Fruit fly (Drosophila melanogaster) whole organism, embryonic: ENCODE measurements around the gene CG3726.
A peak's percentile ranks its signal among the peaks of the same experiment; 100 is the strongest.

Experiments used
- Atf6 ChIP-seq: fragments of 200-800 bp; sonication (Bioruptor generic); IDR thresholded peaks from 2 replicates; pipeline ENCODE4 v1.3.6; 2022; ENCODE audit warnings: missing biosample characterization, missing genetic modification characterization
- CG10267 ChIP-seq: fragments of 200-800 bp; sonication (Bioruptor generic); optimal IDR thresholded peaks from 2 replicates; lab custom pipeline; 2018; ENCODE audit warnings: missing biosample characterization, mild to moderate bottlenecking, missing genetic modification characterization, moderate library complexity
- CG10274 ChIP-seq: fragments of 200-800 bp; sonication (Bioruptor generic); optimal IDR thresholded peaks from 3 replicates; lab custom pipeline; 2017; ENCODE audit warnings: missing biosample characterization, mild to moderate bottlenecking, missing genetic modification characterization
- CG11085 ChIP-seq: fragments of 200-800 bp; sonication (Bioruptor generic); IDR thresholded peaks from 2 replicates; pipeline ENCODE4 v1.3.6; 2022; ENCODE audit warnings: missing biosample characterization, missing genetic modification characterization
- CG11093 ChIP-seq: fragments of 200-800 bp; sonication (Bioruptor generic); IDR thresholded peaks from 3 replicates; pipeline ENCODE4 v1.3.6; 2022; ENCODE audit warnings: missing biosample characterization, missing genetic modification characterization
- CG11696 ChIP-seq: fragments of 200-800 bp; sonication (Bioruptor generic); IDR thresholded peaks from 2 replicates; pipeline ENCODE4 v1.3.6; 2022; ENCODE audit warnings: missing biosample characterization, missing genetic modification characterization
- CG12942 ChIP-seq: fragments of 200-800 bp; sonication (Bioruptor generic); optimal IDR thresholded peaks from 3 replicates; lab custom pipeline; 2016; ENCODE audit warnings: missing biosample characterization, missing genetic modification characterization
- CG14667 ChIP-seq: fragments of 200-800 bp; sonication (Bioruptor generic); IDR thresholded peaks from 2 replicates; pipeline ENCODE4 v1.3.6; 2022; ENCODE audit warnings: missing biosample characterization, missing genetic modification characterization
- CG15269 ChIP-seq: fragments of 200-800 bp; sonication (Bioruptor generic); optimal IDR thresholded peaks from 2 replicates; lab custom pipeline; 2018; ENCODE audit warnings: missing biosample characterization, mild to moderate bottlenecking, missing genetic modification characterization, moderate library complexity
- CG1832 ChIP-seq: fragments of 200-800 bp; sonication (Bioruptor generic); optimal IDR thresholded peaks from 2 replicates; lab custom pipeline; 2017; ENCODE audit warnings: missing biosample characterization, mild to moderate bottlenecking, missing genetic modification characterization, inconsistent platforms
- CG3163 ChIP-seq: fragments of 200-800 bp; sonication (Bioruptor generic); optimal IDR thresholded peaks from 3 replicates; lab custom pipeline; 2016; ENCODE audit warnings: missing biosample characterization, missing genetic modification characterization
- CG32767 ChIP-seq: fragments of 200-800 bp; sonication (Bioruptor generic); IDR thresholded peaks from 2 replicates; pipeline ENCODE4 v1.3.6; 2022; ENCODE audit warnings: missing biosample characterization, missing genetic modification characterization
- CG34422 ChIP-seq: fragments of 200-800 bp; sonication (Bioruptor generic); IDR thresholded peaks from 3 replicates; pipeline ENCODE4 v1.3.6; 2022; ENCODE audit warnings: missing biosample characterization, missing genetic modification characterization
- CG3726 ChIP-seq: fragments of 200-800 bp; sonication (Bioruptor generic); IDR thresholded peaks from 3 replicates; pipeline ENCODE4, ENCODE4 v1.3.6; 2022; ENCODE audit warnings: missing biosample characterization, missing genetic modification characterization
- CG3838 ChIP-seq: fragments of 200-800 bp; sonication (Bioruptor generic); optimal IDR thresholded peaks from 3 replicates; lab custom pipeline; 2016; ENCODE audit warnings: missing biosample characterization, missing genetic modification characterization
- CG3847 ChIP-seq: fragments of 200-800 bp; sonication (Bioruptor generic); IDR thresholded peaks from 2 replicates; pipeline ENCODE4 v1.3.6; 2022; ENCODE audit warnings: missing biosample characterization, missing genetic modification characterization
- CG4707 ChIP-seq: fragments of 200-800 bp; sonication (Bioruptor generic); optimal IDR thresholded peaks from 2 replicates; lab custom pipeline; 2018; ENCODE audit warnings: missing biosample characterization, mild to moderate bottlenecking, missing genetic modification characterization, moderate library complexity
- CG7839 ChIP-seq: fragments of 200-800 bp; sonication (Bioruptor generic); optimal IDR thresholded peaks from 3 replicates; lab custom pipeline; 2018; ENCODE audit warnings: missing biosample characterization, mild to moderate bottlenecking, missing genetic modification characterization, moderate library complexity
- CG8944 ChIP-seq: fragments of 200-800 bp; sonication (Bioruptor generic); optimal IDR thresholded peaks from 3 replicates; lab custom pipeline; 2016; ENCODE audit warnings: missing biosample characterization, missing genetic modification characterization
- Doc2 ChIP-seq: fragments of 200-800 bp; sonication (Bioruptor generic); IDR thresholded peaks from 2 replicates; pipeline ENCODE4 v1.3.6; 2022; ENCODE audit warnings: missing biosample characterization, missing genetic modification characterization
- E2f1 ChIP-seq: fragments of 200-800 bp; sonication (Bioruptor generic); IDR thresholded peaks from 2 replicates; pipeline ENCODE4 v1.3.6; 2022; ENCODE audit warnings: missing biosample characterization, missing genetic modification characterization
- ERR ChIP-seq: fragments of 200-800 bp; sonication (Bioruptor generic); optimal IDR thresholded peaks from 2 replicates; lab custom pipeline; 2016; ENCODE audit warnings: missing biosample characterization, missing genetic modification characterization
- HmgD ChIP-seq: fragments of 200-800 bp; sonication (Bioruptor generic); optimal IDR thresholded peaks from 3 replicates; lab custom pipeline; 2016; ENCODE audit warnings: missing biosample characterization, missing genetic modification characterization
- Lim3 ChIP-seq: fragments of 200-800 bp; sonication (Bioruptor generic); IDR thresholded peaks from 2 replicates; pipeline ENCODE4 v1.3.6; 2022; ENCODE audit warnings: missing biosample characterization, missing genetic modification characterization
- MBD-R2 ChIP-seq: fragments of 200-800 bp; sonication (Bioruptor generic); IDR thresholded peaks from 2 replicates; pipeline ENCODE4 v1.3.6; 2022; ENCODE audit warnings: missing biosample characterization, missing genetic modification characterization
- Med ChIP-seq: fragments of 200-800 bp; sonication (Bioruptor generic); peaks from one replicate; lab custom pipeline; 2016; ENCODE audit warnings: missing biosample characterization, missing genetic modification characterization, mild to moderate bottlenecking, inconsistent platforms, moderate library complexity
- NC2β ChIP-seq: fragments of 200-800 bp; sonication (Bioruptor generic); optimal IDR thresholded peaks from 2 replicates; lab custom pipeline; 2016; ENCODE audit warnings: missing biosample characterization, missing genetic modification characterization
- Nf-YB ChIP-seq: fragments of 200-800 bp; sonication (Bioruptor generic); optimal IDR thresholded peaks from 3 replicates; lab custom pipeline; 2019; ENCODE audit warnings: missing biosample characterization, mild to moderate bottlenecking, missing genetic modification characterization, moderate library complexity
- Nf-YC ChIP-seq: fragments of 200-800 bp; optimal IDR thresholded peaks from 3 replicates; lab custom pipeline; 2019; ENCODE audit warnings: missing biosample characterization, mild to moderate bottlenecking, missing genetic modification characterization, moderate library complexity
- PHDP ChIP-seq: fragments of 200-800 bp; sonication (Bioruptor generic); optimal IDR thresholded peaks from 3 replicates; lab custom pipeline; 2018; ENCODE audit warnings: missing biosample characterization, mild to moderate bottlenecking, missing genetic modification characterization, moderate library complexity
- Taf1 ChIP-seq: fragments of 200-800 bp; sonication (Bioruptor generic); IDR thresholded peaks from 2 replicates; pipeline ENCODE4 v1.3.6; 2022; ENCODE audit warnings: missing biosample characterization, missing genetic modification characterization
- Tbp ChIP-seq: fragments of >200 bp; optimal IDR thresholded peaks from 2 replicates; lab custom pipeline; 2018; ENCODE audit warnings: missing biosample characterization, missing genetic modification characterization
- Xbp1 ChIP-seq: fragments of 200-800 bp; sonication (Bioruptor generic); optimal IDR thresholded peaks from 3 replicates; lab custom pipeline; 2016; ENCODE audit warnings: missing biosample characterization, mild to moderate bottlenecking, missing genetic modification characterization
- ash1 ChIP-seq: fragments of 200-800 bp; sonication (Bioruptor generic); optimal IDR thresholded peaks from 2 replicates; lab custom pipeline; 2018; ENCODE audit warnings: missing biosample characterization, mild to moderate bottlenecking, missing genetic modification characterization
- bsh ChIP-seq, 2 experiments: fragments of 200-800 bp; sonication (Bioruptor generic); optimal IDR thresholded peaks; 2 replicates each; lab custom pipeline; 2017 to 2018; ENCODE audit warnings: mild to moderate bottlenecking in 2 of 2, missing biosample characterization in 2 of 2, missing genetic modification characterization in 2 of 2, moderate library complexity in 1 of 2
- croc ChIP-seq: fragments of 200-800 bp; sonication (Bioruptor generic); conservative IDR thresholded peaks from 3 replicates; pipeline ENCODE4 v1.3.6; 2022; ENCODE audit warnings: missing biosample characterization, missing genetic modification characterization
- crol ChIP-seq: fragments of 200-800 bp; sonication (Bioruptor generic); IDR thresholded peaks from 2 replicates; pipeline ENCODE4 v1.3.6; 2022; ENCODE audit warnings: missing biosample characterization, missing genetic modification characterization
- da ChIP-seq: fragments of 200-800 bp; sonication (Bioruptor generic); optimal IDR thresholded peaks from 2 replicates; lab custom pipeline; 2016; ENCODE audit warnings: missing biosample characterization, missing genetic modification characterization
- danr ChIP-seq: fragments of 200-800 bp; sonication (Bioruptor generic); IDR thresholded peaks from 2 replicates; pipeline ENCODE4 v1.3.6; 2022; ENCODE audit warnings: missing biosample characterization, missing genetic modification characterization
- dpn ChIP-seq, 2 experiments: fragments of 200-800 bp; sonication (Bioruptor generic); optimal IDR thresholded peaks; 3 replicates each; lab custom pipeline; 2016; ENCODE audit warnings: missing biosample characterization in 2 of 2, missing genetic modification characterization in 2 of 2
- gce ChIP-seq: fragments of 200-800 bp; sonication (Bioruptor generic); IDR thresholded peaks from 3 replicates; pipeline ENCODE4 v1.3.6; 2022; ENCODE audit warnings: missing biosample characterization, missing genetic modification characterization
- grau ChIP-seq: fragments of 200-800 bp; optimal IDR thresholded peaks from 3 replicates; lab custom pipeline; 2019; ENCODE audit warnings: missing biosample characterization, mild to moderate bottlenecking, missing genetic modification characterization, moderate library complexity
- ind ChIP-seq: fragments of 200-800 bp; sonication (Bioruptor generic); optimal IDR thresholded peaks from 3 replicates; lab custom pipeline; 2016; ENCODE audit warnings: missing biosample characterization, missing genetic modification characterization
- inv ChIP-seq: fragments of 200-800 bp; sonication (Bioruptor generic); IDR thresholded peaks from 2 replicates; pipeline ENCODE4 v1.3.6; 2022; ENCODE audit warnings: missing biosample characterization, missing genetic modification characterization; ENCODE audit not compliant: partially characterized antibody
- kay ChIP-seq: fragments of 200-800 bp; sonication (Bioruptor generic); optimal IDR thresholded peaks from 2 replicates; lab custom pipeline; 2016; ENCODE audit warnings: missing biosample characterization, missing genetic modification characterization
- klu ChIP-seq: fragments of 200-800 bp; sonication (Bioruptor generic); IDR thresholded peaks from 2 replicates; pipeline ENCODE4 v1.3.6; 2022; ENCODE audit warnings: missing biosample characterization, missing genetic modification characterization
- nom ChIP-seq: fragments of 200-800 bp; sonication (Bioruptor generic); optimal IDR thresholded peaks from 2 replicates; lab custom pipeline; 2017; ENCODE audit warnings: missing biosample characterization, missing genetic modification characterization, mild to moderate bottlenecking, moderate library complexity, missing genetic modification reagents
- pita ChIP-seq: fragments of 200-800 bp; sonication (Bioruptor generic); optimal IDR thresholded peaks from 2 replicates; lab custom pipeline; 2017; ENCODE audit warnings: missing biosample characterization, mild to moderate bottlenecking, missing genetic modification characterization
- repo ChIP-seq: fragments of 200-800 bp; sonication (Bioruptor generic); optimal IDR thresholded peaks from 2 replicates; lab custom pipeline; 2016; ENCODE audit warnings: missing biosample characterization, missing genetic modification characterization
- sc ChIP-seq, 3 experiments: fragments of >200 bp in 2 of 3; fragments of 200-800 bp in 1 of 3; sonication (Bioruptor generic) in 1 of 3; optimal IDR thresholded peaks; 2 replicates in 2 of 3; 3 replicates in 1 of 3; lab custom pipeline; 2017; ENCODE audit warnings: mild to moderate bottlenecking in 1 of 3, missing biosample characterization in 1 of 3, missing genetic modification characterization in 1 of 3, missing genetic modification reagents in 1 of 3
- wdn ChIP-seq: fragments of 200-800 bp; sonication (Bioruptor generic); IDR thresholded peaks from 2 replicates; pipeline ENCODE4 v1.3.6; 2022; ENCODE audit warnings: missing biosample characterization, missing genetic modification characterization

Gene CG3726

DNA sequence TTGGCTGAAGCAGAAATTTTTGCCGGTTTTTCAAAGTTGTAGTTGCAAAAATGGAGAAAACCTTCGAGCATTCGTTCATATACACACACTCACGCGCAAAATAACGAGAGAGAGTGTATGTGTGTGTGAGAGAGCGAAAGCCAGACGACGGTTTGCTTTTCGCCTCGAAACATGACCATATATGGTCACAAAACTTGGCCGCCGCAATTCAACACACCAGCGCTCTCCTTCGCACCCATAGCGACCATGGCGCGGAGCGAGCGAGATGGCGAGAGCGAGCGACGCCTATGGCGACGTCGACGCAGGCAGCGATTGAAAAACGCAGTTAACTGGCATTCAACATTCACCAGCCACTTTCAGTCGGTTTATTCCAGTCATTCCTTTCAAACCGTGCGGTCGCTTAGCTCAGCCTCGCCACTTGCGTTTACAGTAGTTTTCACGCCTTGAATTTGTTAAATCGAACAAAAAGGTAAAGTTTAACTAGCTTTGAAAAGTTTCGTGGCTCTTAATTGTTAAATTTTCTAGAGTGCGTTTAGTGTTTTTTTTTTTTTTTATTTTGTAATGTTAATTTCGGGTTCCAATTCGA lies 15.2 kb upstream of the CG3726 start (continued):
- TF ChIP-seq CG14667 (GFP tag; lab: Robert Waterston, UW) (no peak), wdn (GFP tag; lab: Robert Waterston, UW) (peak; percentile 9; the same call in 1 of the 2 replicates), klu (GFP tag; lab: Robert Waterston, UW) (no peak), ind (no peak), kay (GFP tag; lab: Kevin White, UChicago) (no peak), CG11093 (GFP tag; lab: Robert Waterston, UW) (no peak), CG11696 (GFP tag; lab: Robert Waterston, UW) (0 out of 2 replicates have a peak, but pooled peaks have one; percentile 11), Med (GFP tag; lab: Kevin White, UChicago) (peak; percentile 77), bsh (GFP tag; optimal IDR thresholded peaks at IDR 0.05; lab: Kevin White, UChicago) (no peak), HmgD (GFP tag; lab: Kevin White, UChicago) (peak; percentile 59), CG11085 (GFP tag; lab: Robert Waterston, UW) (no peak), ERR (no peak), Nf-YC (peak; percentile 45), ash1 (peak; percentile 45), CG3838 (no peak), CG10267 (tag; lab: Kevin White, UChicago) (peak; percentile 17), inv (GFP tag; lab: Robert Waterston, UW) (no peak), CG12942 (GFP tag; lab: Kevin White, UChicago) (no peak), E2f1 (GFP tag; lab: Robert Waterston, UW) (no peak), da (GFP tag; lab: Kevin White, UChicago) (peak; percentile 5), MBD-R2 (GFP tag; lab: Robert Waterston, UW) (peak; percentile 14; the same call in 1 of the 2 replicates), pita (no peak), CG7839 (tag; lab: Kevin White, UChicago) (no peak), CG32767 (GFP tag; lab: Robert Waterston, UW) (peak; percentile 60), Xbp1 (GFP tag; lab: Kevin White, UChicago) (peak; percentile 10), Lim3 (GFP tag; lab: Robert Waterston, UW) (no peak), CG10274 (no peak), Nf-YB (peak; percentile 4), CG3726 (no peak), CG15269 (peak; percentile 16), CG4707 (GFP tag; lab: Kevin White, UChicago) (no peak), NC2β (GFP tag; lab: Kevin White, UChicago) (peak; percentile 49), CG34422 (GFP tag; lab: Robert Waterston, UW) (peak; percentile 71; the same call in 2 of the 3 replicates), Atf6 (GFP tag; lab: Robert Waterston, UW) (peak; percentile 52; the same call in 1 of the 2 replicates), danr (no peak), Doc2 (no peak), CG3847 (GFP tag; lab: Robert Waterston, UW) (peak; percentile 31), crol (GFP tag; lab: Robert Waterston, UW) (no peak), repo (GFP tag; lab: Kevin White, UChicago) (no peak), Taf1 (GFP tag; lab: Robert Waterston, UW) (no peak), gce (GFP tag; lab: Robert Waterston, UW) (no peak), grau (tag; lab: Kevin White, UChicago) (peak; percentile 8), croc (GFP tag; lab: Robert Waterston, UW) (no peak), CG3163 (GFP tag; lab: Kevin White, UChicago) (no peak), nom (GFP tag; lab: Kevin White, UChicago) (peak; percentile 80), CG8944 (GFP tag; lab: Kevin White, UChicago) (peak; percentile 0), PHDP (tag; lab: Kevin White, UChicago) (peak; percentile 15), sc (optimal IDR thresholded peaks at IDR 0.05; lab: Kevin White, UChicago) (no peak), sc (GFP tag; optimal IDR thresholded peaks at IDR 0.05; lab: Kevin White, UChicago) (no peak), dpn (GFP tag; optimal IDR thresholded peaks at IDR 0.05; lab: Kevin White, UChicago) (peak in 1 of 2 experiments; percentile 19), Tbp (GFP tag; lab: Kevin White, UChicago) (no peak), CG1832 (peak; percentile 95)
